Fruit fly (Drosophila melanogaster) whole organism, wandering third instar larva: ENCODE measurements around the gene Ifrd1.

Experiments used
- Abd-B ChIP-seq: fragments of >200 bp; optimal IDR thresholded peaks from 2 replicates; lab custom pipeline; 2017; ENCODE audit warnings: missing biosample characterization, missing genetic modification characterization
- CG32264 ChIP-seq: fragments of 200-800 bp; sonication (Bioruptor generic); optimal IDR thresholded peaks from 2 replicates; lab custom pipeline; 2016; ENCODE audit warnings: missing biosample characterization, missing genetic modification characterization
- CG9705 ChIP-seq: fragments of 200-800 bp; sonication (Bioruptor generic); optimal IDR thresholded peaks from 2 replicates; lab custom pipeline; 2018; ENCODE audit warnings: missing biosample characterization, mild to moderate bottlenecking, missing genetic modification characterization
- CrebA ChIP-seq: fragments of 200-800 bp; sonication (Bioruptor generic); optimal IDR thresholded peaks from 2 replicates; lab custom pipeline; 2016; ENCODE audit warnings: missing biosample characterization, mild to moderate bottlenecking, missing genetic modification characterization, borderline replicate concordance
- Dfd ChIP-seq: fragments of >200 bp; optimal IDR thresholded peaks from 2 replicates; lab custom pipeline; 2017; ENCODE audit warnings: missing biosample characterization, missing genetic modification characterization
- Dif ChIP-seq: fragments of 200-275, 200-300 bp; sonication (Bioruptor generic); optimal IDR thresholded peaks from 2 replicates; lab custom pipeline; 2018; ENCODE audit warnings: missing biosample characterization, missing genetic modification characterization; ENCODE audit not compliant: partially characterized antibody
- GATAd ChIP-seq: sonication (Bioruptor generic); optimal IDR thresholded peaks from 2 replicates; lab custom pipeline; 2016; ENCODE audit warnings: missing biosample characterization, missing genetic modification characterization
- HLH106 ChIP-seq: fragments of 200-800 bp; optimal IDR thresholded peaks from 3 replicates; lab custom pipeline; 2019; ENCODE audit warnings: missing biosample characterization, mild to moderate bottlenecking, missing genetic modification characterization, moderate library complexity
- Hnf4 ChIP-seq: fragments of 200-800 bp; sonication (Bioruptor generic); optimal IDR thresholded peaks from 2 replicates; lab custom pipeline; 2016; ENCODE audit warnings: missing biosample characterization, mild to moderate bottlenecking, missing genetic modification characterization
- Hr83 ChIP-seq: fragments of 200-300 bp; sonication (Bioruptor generic); optimal IDR thresholded peaks from 2 replicates; lab custom pipeline; 2016; ENCODE audit warnings: missing biosample characterization, mild to moderate bottlenecking, missing genetic modification characterization, moderate library complexity; ENCODE audit not compliant: poor library complexity, severe bottlenecking
- Jra ChIP-seq: sonication (Bioruptor generic); optimal IDR thresholded peaks from 2 replicates; lab custom pipeline; 2016; ENCODE audit warnings: missing biosample characterization, missing genetic modification characterization
- Mio ChIP-seq: sonication (Bioruptor generic); optimal IDR thresholded peaks from 2 replicates; lab custom pipeline; 2016; ENCODE audit warnings: missing biosample characterization, missing genetic modification characterization
- Myc ChIP-seq: fragments of >200 bp; optimal IDR thresholded peaks from 2 replicates; lab custom pipeline; 2017
- N ChIP-seq: fragments of >200 bp; optimal IDR thresholded peaks from 2 replicates; lab custom pipeline; 2018; ENCODE audit warnings: missing biosample characterization, missing external identifiers, missing genetic modification characterization
- OdsH ChIP-seq: fragments of 200-800 bp; sonication (Bioruptor generic); optimal IDR thresholded peaks from 2 replicates; lab custom pipeline; 2016; ENCODE audit warnings: missing biosample characterization, mild to moderate bottlenecking, missing genetic modification characterization
- Rel ChIP-seq, 2 experiments: fragments of 200-800 bp; sonication (Bioruptor generic) in 1 of 2; optimal IDR thresholded peaks; 2 replicates in 1 of 2; 3 replicates in 1 of 2; lab custom pipeline; 2016 to 2019; ENCODE audit warnings: mild to moderate bottlenecking in 2 of 2, missing biosample characterization in 2 of 2, missing genetic modification characterization in 2 of 2, moderate library complexity in 1 of 2
- Sp1 ChIP-seq: fragments of 200-800 bp; sonication (Bioruptor generic); optimal IDR thresholded peaks from 3 replicates; lab custom pipeline; 2019; ENCODE audit warnings: missing biosample characterization, mild to moderate bottlenecking, missing genetic modification characterization, moderate library complexity
- Vsx2 ChIP-seq: fragments of 200-300, 225-300 bp; sonication (Bioruptor generic); optimal IDR thresholded peaks from 2 replicates; lab custom pipeline; 2018; ENCODE audit warnings: missing biosample characterization, missing genetic modification characterization; ENCODE audit not compliant: partially characterized antibody
- br ChIP-seq: fragments of 200-800 bp; sonication (Bioruptor generic); optimal IDR thresholded peaks from 2 replicates; lab custom pipeline; 2016; ENCODE audit warnings: missing biosample characterization, missing genetic modification characterization
- brk ChIP-seq: fragments of 200-800 bp; sonication (Bioruptor generic); optimal IDR thresholded peaks from 2 replicates; lab custom pipeline; 2016; ENCODE audit warnings: missing biosample characterization, mild to moderate bottlenecking, missing genetic modification characterization
- dl ChIP-seq, 2 experiments: fragments of 175-275, 200-275 bp in 1 of 2; fragments of 200-275 bp in 1 of 2; sonication (Bioruptor generic); optimal IDR thresholded peaks; lab custom pipeline; 2018; ENCODE audit warnings: mild to moderate bottlenecking in 2 of 2, missing biosample characterization in 2 of 2, missing genetic modification characterization in 2 of 2, moderate library complexity in 2 of 2; ENCODE audit not compliant: partially characterized antibody in 2 of 2, insufficient read depth in 1 of 2
- dmrt93B ChIP-seq: fragments of 200-800 bp; sonication (Bioruptor generic); optimal IDR thresholded peaks from 2 replicates; lab custom pipeline; 2018; ENCODE audit warnings: missing biosample characterization, mild to moderate bottlenecking, missing genetic modification characterization
- dsf ChIP-seq: sonication (Bioruptor generic); optimal IDR thresholded peaks from 2 replicates; lab custom pipeline; 2016; ENCODE audit warnings: missing biosample characterization, missing genetic modification characterization, borderline replicate concordance
- ey ChIP-seq: fragments of 200-800 bp; sonication (Bioruptor generic); optimal IDR thresholded peaks from 2 replicates; lab custom pipeline; 2016; ENCODE audit warnings: missing biosample characterization, missing genetic modification characterization
- foxo ChIP-seq, 2 experiments: fragments of 200-800 bp; sonication (Bioruptor generic); optimal IDR thresholded peaks; 2 replicates in 1 of 2; 3 replicates in 1 of 2; lab custom pipeline; 2016 to 2017; ENCODE audit warnings: missing biosample characterization in 2 of 2, missing genetic modification characterization in 2 of 2
- fru ChIP-seq: fragments of 200-800 bp; sonication (Bioruptor generic); optimal IDR thresholded peaks from 3 replicates; lab custom pipeline; 2016; ENCODE audit warnings: missing biosample characterization, mild to moderate bottlenecking, missing genetic modification characterization
- h ChIP-seq: fragments of 200-800 bp; sonication (Bioruptor generic); optimal IDR thresholded peaks from 3 replicates; lab custom pipeline; 2016; ENCODE audit warnings: missing biosample characterization, mild to moderate bottlenecking, missing genetic modification characterization
- jim ChIP-seq: fragments of 175-275, 200-325 bp; sonication (Bioruptor generic); optimal IDR thresholded peaks from 2 replicates; lab custom pipeline; 2016; ENCODE audit warnings: missing biosample characterization, mild to moderate bottlenecking, missing genetic modification characterization
- lola ChIP-seq: fragments of >200 bp; optimal IDR thresholded peaks from 2 replicates; lab custom pipeline; 2017; ENCODE audit warnings: missing biosample characterization, missing genetic modification characterization
- pan ChIP-seq: fragments of >200 bp; optimal IDR thresholded peaks from 2 replicates; lab custom pipeline; 2017
- psq ChIP-seq: fragments of 200-800 bp; sonication (Bioruptor generic); optimal IDR thresholded peaks from 3 replicates; lab custom pipeline; 2017; ENCODE audit warnings: missing biosample characterization, mild to moderate bottlenecking, missing genetic modification characterization, moderate library complexity
- rgr ChIP-seq: fragments of 200-800 bp; sonication (Bioruptor generic); optimal IDR thresholded peaks from 3 replicates; lab custom pipeline; 2016; ENCODE audit warnings: missing biosample characterization, mild to moderate bottlenecking, missing genetic modification characterization
- sage ChIP-seq: fragments of 200-800 bp; sonication (Bioruptor generic); optimal IDR thresholded peaks from 2 replicates; lab custom pipeline; 2016; ENCODE audit warnings: missing biosample characterization, mild to moderate bottlenecking, missing genetic modification characterization
- sv ChIP-seq: fragments of 200-800 bp; sonication (Bioruptor generic); optimal IDR thresholded peaks from 3 replicates; lab custom pipeline; 2016; ENCODE audit warnings: missing biosample characterization, missing genetic modification characterization
- tai ChIP-seq: sonication (Bioruptor generic); optimal IDR thresholded peaks from 2 replicates; lab custom pipeline; 2016; ENCODE audit warnings: missing biosample characterization, missing genetic modification characterization
- usp ChIP-seq: fragments of >200 bp; optimal IDR thresholded peaks from 2 replicates; lab custom pipeline; 2017; ENCODE audit warnings: missing biosample characterization, missing genetic modification characterization
- woc ChIP-seq: sonication (Bioruptor generic); optimal IDR thresholded peaks from 2 replicates; lab custom pipeline; 2016; ENCODE audit warnings: missing biosample characterization, mild to moderate bottlenecking, missing genetic modification characterization

The Ifrd1 gene

dm6 chr2L:2894356-2894755 is 20.1 kb upstream of the Ifrd1 start:
- TF ChIP-seq Dfd (GFP tag; lab: Kevin White, UChicago) (peak; percentile 81), psq (no peak)

DNA sequence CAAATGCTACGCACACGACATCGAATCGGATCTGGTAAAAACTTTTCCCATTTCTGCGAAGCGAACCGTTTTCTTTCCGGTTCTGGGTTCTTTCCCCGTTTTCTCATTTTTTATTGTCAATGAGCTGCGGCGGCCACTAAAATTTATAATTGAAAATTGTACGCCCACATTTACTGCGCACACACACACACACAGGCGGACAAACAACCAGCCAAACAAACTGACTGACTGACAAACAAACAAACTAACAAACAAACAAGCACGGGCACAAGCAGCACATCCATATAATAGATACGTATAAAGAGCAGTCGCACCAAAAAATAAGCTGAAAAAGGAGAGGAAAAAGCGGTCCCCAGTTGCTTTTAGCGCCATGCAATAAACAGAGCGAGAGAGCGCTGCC is 16.9 kb upstream of the Ifrd1 start:
- TF ChIP-seq CrebA (GFP tag; lab: Kevin White, UChicago) = no peak
- peak; percentile 3 for TF ChIP-seq Dfd (GFP tag; lab: Kevin White, UChicago)

DNA sequence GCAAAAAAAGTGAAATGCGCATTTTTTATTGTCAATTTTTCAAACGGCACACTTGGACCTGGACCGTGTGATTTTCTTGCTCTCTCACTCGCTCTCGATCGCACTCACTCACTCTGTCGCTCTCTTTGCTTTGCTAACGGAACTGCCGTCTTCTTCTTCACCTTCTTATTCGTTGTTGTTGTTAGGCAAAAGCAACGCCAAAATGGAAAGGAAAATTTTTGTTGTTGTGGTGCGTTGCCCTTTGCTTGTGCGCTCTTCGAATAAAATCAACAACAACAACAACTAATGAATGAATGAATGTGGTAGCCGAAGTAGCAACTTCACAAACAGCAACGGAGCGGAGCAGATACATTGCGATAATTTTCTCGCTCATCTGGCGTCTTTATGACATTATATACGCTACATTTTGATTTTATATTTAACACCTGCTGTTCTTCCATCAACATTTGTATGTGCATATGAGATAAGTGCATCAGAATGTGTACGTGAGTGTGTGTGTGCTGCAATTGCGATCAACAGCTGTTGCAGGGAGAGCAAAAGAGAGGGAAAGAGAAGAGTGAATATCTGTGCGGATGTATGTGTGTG is 14.7 kb upstream of the Ifrd1 start:
- TF ChIP-seq Rel (GFP tag; optimal IDR thresholded peaks at IDR 0.05; lab: Kevin White, UChicago) (peak; percentile 63), Rel (tag; optimal IDR thresholded peaks at IDR 0.05; lab: Kevin White, UChicago) (peak; percentile 39), CG9705 (GFP tag; lab: Kevin White, UChicago) (no peak), lola (GFP tag; lab: Kevin White, UChicago) (no peak), sv (GFP tag; lab: Kevin White, UChicago) (no peak), ey (GFP tag; lab: Kevin White, UChicago) (no peak), N (GFP tag; lab: Kevin White, UChicago) (no peak), Hr83 (GFP tag; lab: Kevin White, UChicago) (no peak), h (GFP tag; lab: Kevin White, UChicago) (peak; percentile 5), Abd-B (GFP tag; lab: Kevin White, UChicago) (no peak), Mio (GFP tag; lab: Kevin White, UChicago) (no peak), CG32264 (GFP tag; lab: Kevin White, UChicago) (no peak), Sp1 (GFP tag; lab: Kevin White, UChicago) (no peak), jim (no peak), woc (no peak), HLH106 (tag; lab: Kevin White, UChicago) (no peak), Dfd (GFP tag; lab: Kevin White, UChicago) (no peak), psq (peak; percentile 85), GATAd (GFP tag; lab: Kevin White, UChicago) (no peak), OdsH (no peak), dsf (GFP tag; lab: Kevin White, UChicago) (no peak), CrebA (GFP tag; lab: Kevin White, UChicago) (no peak), Hnf4 (GFP tag; lab: Kevin White, UChicago) (no peak), brk (GFP tag; lab: Kevin White, UChicago) (no peak), pan (no peak), rgr (peak; percentile 15), Jra (GFP tag; lab: Kevin White, UChicago) (no peak), tai (no peak), Dif (peak; percentile 71), foxo (GFP tag; optimal IDR thresholded peaks at IDR 0.05; lab: Kevin White, UChicago) (no peak), usp (GFP tag; lab: Kevin White, UChicago) (no peak), br (GFP tag; lab: Kevin White, UChicago) (no peak), Vsx2 (GFP tag; lab: Kevin White, UChicago) (no peak), fru (GFP tag; lab: Kevin White, UChicago) (no peak), dl (GFP tag; optimal IDR thresholded peaks at IDR 0.05; lab: Kevin White, UChicago; ENCODE audit: insufficient read depth in 1 of 2, partially characterized antibody in 2 of 2) (peak; percentile 21 to 76), sage (no peak), Myc (lab: Kevin White, UChicago) (no peak), dmrt93B (no peak)
- TF ChIP-seq, all 38 proteins: peak for 6
